Fruit fly (Drosophila melanogaster) whole organism, embryonic: ENCODE data around the gene mask.

Experiments used
- CG11093 ChIP-seq: fragments of 200-800 bp; sonication (Bioruptor generic); IDR thresholded peaks from 3 replicates; pipeline ENCODE4 v1.3.6; 2022; ENCODE audit warnings: missing biosample characterization, missing genetic modification characterization
- CG11504 ChIP-seq: fragments of 200-800 bp; sonication (Bioruptor generic); optimal IDR thresholded peaks from 3 replicates; lab custom pipeline; 2019; ENCODE audit warnings: missing biosample characterization, mild to moderate bottlenecking, missing genetic modification characterization, moderate library complexity
- CG12942 ChIP-seq: fragments of 200-800 bp; sonication (Bioruptor generic); optimal IDR thresholded peaks from 3 replicates; lab custom pipeline; 2016; ENCODE audit warnings: missing biosample characterization, missing genetic modification characterization
- CG13296 ChIP-seq: fragments of 200-800 bp; sonication (Bioruptor generic); optimal IDR thresholded peaks from 3 replicates; lab custom pipeline; 2018; ENCODE audit warnings: missing biosample characterization, mild to moderate bottlenecking, missing genetic modification characterization
- CG13424 ChIP-seq: fragments of 200-800 bp; sonication (Bioruptor generic); optimal IDR thresholded peaks from 2 replicates; lab custom pipeline; 2019; ENCODE audit warnings: missing biosample characterization, mild to moderate bottlenecking, missing genetic modification characterization, moderate library complexity
- CG14441 ChIP-seq: fragments of 200-800 bp; sonication (Bioruptor generic); IDR thresholded peaks from 2 replicates; pipeline ENCODE4 v1.3.6; 2022; ENCODE audit warnings: missing biosample characterization, missing genetic modification characterization
- CG17359 ChIP-seq: fragments of 200-800 bp; sonication (Bioruptor generic); optimal IDR thresholded peaks from 3 replicates; lab custom pipeline; 2018; ENCODE audit warnings: missing biosample characterization, mild to moderate bottlenecking, missing genetic modification characterization, moderate library complexity
- CG18476 ChIP-seq: fragments of 200-800 bp; sonication (Bioruptor generic); optimal IDR thresholded peaks from 2 replicates; lab custom pipeline; 2016; ENCODE audit warnings: missing biosample characterization, mild to moderate bottlenecking, missing genetic modification characterization
- CG2202 ChIP-seq: fragments of 200-800 bp; sonication (Bioruptor generic); optimal IDR thresholded peaks from 2 replicates; lab custom pipeline; 2018; ENCODE audit warnings: missing biosample characterization, mild to moderate bottlenecking, missing genetic modification characterization
- CG2889 ChIP-seq: fragments of 200-800 bp; sonication (Bioruptor generic); IDR thresholded peaks from 3 replicates; pipeline ENCODE4 v1.3.6; 2022; ENCODE audit warnings: missing biosample characterization, missing genetic modification characterization
- CG3281 ChIP-seq: fragments of 200-800 bp; sonication (Bioruptor generic); optimal IDR thresholded peaks from 3 replicates; lab custom pipeline; 2017; ENCODE audit warnings: missing biosample characterization, mild to moderate bottlenecking, missing genetic modification characterization
- CG33213 ChIP-seq: fragments of 200-800 bp; sonication (Bioruptor generic); optimal IDR thresholded peaks from 3 replicates; lab custom pipeline; 2016; ENCODE audit warnings: missing biosample characterization, missing genetic modification characterization
- CG34224 ChIP-seq: fragments of 200-800 bp; sonication (Bioruptor generic); IDR thresholded peaks from 3 replicates; pipeline ENCODE4 v1.3.6; 2022; ENCODE audit warnings: missing biosample characterization, missing genetic modification characterization; ENCODE audit not compliant: partially characterized antibody
- CG34422 ChIP-seq: fragments of 200-800 bp; sonication (Bioruptor generic); IDR thresholded peaks from 3 replicates; pipeline ENCODE4 v1.3.6; 2022; ENCODE audit warnings: missing biosample characterization, missing genetic modification characterization
- CG5953 ChIP-seq: fragments of 200-800 bp; sonication (Bioruptor generic); IDR thresholded peaks from 2 replicates; pipeline ENCODE4 v1.3.6; 2022; ENCODE audit warnings: missing biosample characterization, missing genetic modification characterization
- CG6175 ChIP-seq: fragments of 200-800 bp; sonication (Bioruptor generic); IDR thresholded peaks from 3 replicates; pipeline ENCODE4 v1.3.6; 2022; ENCODE audit warnings: missing biosample characterization, missing genetic modification characterization
- CG7556 ChIP-seq: fragments of 200-800 bp; sonication (Bioruptor generic); optimal IDR thresholded peaks from 2 replicates; lab custom pipeline; 2017; ENCODE audit warnings: missing biosample characterization, mild to moderate bottlenecking, missing genetic modification characterization
- CG9215 ChIP-seq: fragments of 200-800 bp; sonication (Bioruptor generic); IDR thresholded peaks from 2 replicates; pipeline ENCODE4 v1.3.6; 2022; ENCODE audit warnings: missing biosample characterization, missing genetic modification characterization
- Chrac-16 ChIP-seq: fragments of 200-800 bp; sonication (Bioruptor generic); optimal IDR thresholded peaks from 3 replicates; lab custom pipeline; 2016; ENCODE audit warnings: missing biosample characterization, missing genetic modification characterization
- D ChIP-seq, 2 experiments: fragments of 200-800 bp in 1 of 2; fragments of >200 bp in 1 of 2; sonication (Bioruptor generic) in 1 of 2; optimal IDR thresholded peaks; 2 replicates in 1 of 2; 3 replicates in 1 of 2; lab custom pipeline; 2017; ENCODE audit warnings: mild to moderate bottlenecking in 1 of 2, missing biosample characterization in 1 of 2, missing genetic modification characterization in 1 of 2, missing genetic modification reagents in 1 of 2
- Eip74EF ChIP-seq, 2 experiments: fragments of 200-800 bp in 1 of 2; fragments of >200 bp in 1 of 2; sonication (Bioruptor generic) in 1 of 2; optimal IDR thresholded peaks; 2 replicates each; lab custom pipeline; 2017 to 2019; ENCODE audit warnings: missing biosample characterization in 2 of 2, missing genetic modification characterization in 2 of 2, mild to moderate bottlenecking in 1 of 2, moderate library complexity in 1 of 2
- Ets97D ChIP-seq: fragments of 200-800 bp; sonication (Bioruptor generic); optimal IDR thresholded peaks from 3 replicates; lab custom pipeline; 2016; ENCODE audit warnings: missing biosample characterization, missing genetic modification characterization
- HmgZ ChIP-seq: fragments of 200-800 bp; sonication (Bioruptor generic); optimal IDR thresholded peaks from 2 replicates; lab custom pipeline; 2018; ENCODE audit warnings: missing biosample characterization, mild to moderate bottlenecking, missing genetic modification characterization
- Hr39 ChIP-seq: fragments of >200 bp; optimal IDR thresholded peaks from 2 replicates; lab custom pipeline; 2017
- Hsf ChIP-seq: fragments of 200-800 bp; sonication (Bioruptor generic); optimal IDR thresholded peaks from 3 replicates; lab custom pipeline; 2016; ENCODE audit warnings: missing biosample characterization, missing genetic modification characterization
- Jarid2 ChIP-seq: fragments of 200-800 bp; sonication (Bioruptor generic); optimal IDR thresholded peaks from 3 replicates; lab custom pipeline; 2017; ENCODE audit warnings: mild to moderate bottlenecking, missing biosample characterization, missing genetic modification reagents, missing genetic modification characterization
- NC2β ChIP-seq: fragments of 200-800 bp; sonication (Bioruptor generic); optimal IDR thresholded peaks from 2 replicates; lab custom pipeline; 2016; ENCODE audit warnings: missing biosample characterization, missing genetic modification characterization
- NK7.1 ChIP-seq: fragments of 200-800 bp; sonication (Bioruptor generic); optimal IDR thresholded peaks from 3 replicates; lab custom pipeline; 2016; ENCODE audit warnings: missing biosample characterization, missing genetic modification characterization
- Nf-YC ChIP-seq: fragments of 200-800 bp; optimal IDR thresholded peaks from 3 replicates; lab custom pipeline; 2019; ENCODE audit warnings: missing biosample characterization, mild to moderate bottlenecking, missing genetic modification characterization, moderate library complexity
- Optix ChIP-seq: fragments of 200-800 bp; sonication (Bioruptor generic); IDR thresholded peaks from 3 replicates; pipeline ENCODE4 v1.3.6; 2022; ENCODE audit warnings: missing biosample characterization, missing genetic modification characterization
- Rx ChIP-seq: fragments of 200-800 bp; sonication (Bioruptor generic); IDR thresholded peaks from 2 replicates; pipeline ENCODE4 v1.3.6; 2022; ENCODE audit warnings: missing biosample characterization, missing genetic modification characterization
- Ssrp ChIP-seq: fragments of 200-800 bp; sonication (Bioruptor generic); optimal IDR thresholded peaks from 2 replicates; lab custom pipeline; 2018; ENCODE audit warnings: missing biosample characterization, mild to moderate bottlenecking, missing genetic modification characterization, moderate library complexity
- TFAM ChIP-seq: fragments of 200-800 bp; sonication (Bioruptor generic); optimal IDR thresholded peaks from 2 replicates; lab custom pipeline; 2017; ENCODE audit warnings: missing biosample characterization, missing genetic modification characterization, inconsistent platforms
- ase ChIP-seq: fragments of 200-800 bp; sonication (Bioruptor generic); IDR thresholded peaks from 3 replicates; pipeline ENCODE4 v1.3.6; 2022; ENCODE audit warnings: missing biosample characterization, missing genetic modification characterization
- bab2 ChIP-seq: fragments of 200-800 bp; sonication (Bioruptor generic); optimal IDR thresholded peaks from 2 replicates; lab custom pipeline; 2016; ENCODE audit warnings: missing biosample characterization, missing genetic modification characterization
- croc ChIP-seq: fragments of 200-800 bp; sonication (Bioruptor generic); conservative IDR thresholded peaks from 3 replicates; pipeline ENCODE4 v1.3.6; 2022; ENCODE audit warnings: missing biosample characterization, missing genetic modification characterization
- da ChIP-seq: fragments of 200-800 bp; sonication (Bioruptor generic); optimal IDR thresholded peaks from 2 replicates; lab custom pipeline; 2016; ENCODE audit warnings: missing biosample characterization, missing genetic modification characterization
- ems ChIP-seq: fragments of 200-800 bp; sonication (Bioruptor generic); optimal IDR thresholded peaks from 3 replicates; lab custom pipeline; 2016; ENCODE audit warnings: missing biosample characterization, missing genetic modification characterization
- eve ChIP-seq, 2 experiments: fragments of >200 bp; optimal IDR thresholded peaks; 2 replicates each; lab custom pipeline; 2017; ENCODE audit warnings: missing biosample characterization in 2 of 2, missing genetic modification characterization in 2 of 2
- fd64A ChIP-seq: fragments of 200-800 bp; sonication (Bioruptor generic); optimal IDR thresholded peaks from 3 replicates; lab custom pipeline; 2018; ENCODE audit warnings: missing biosample characterization, mild to moderate bottlenecking, missing genetic modification characterization
- gem ChIP-seq: fragments of 200-800 bp; sonication (Bioruptor generic); optimal IDR thresholded peaks from 2 replicates; lab custom pipeline; 2019; ENCODE audit warnings: missing biosample characterization, mild to moderate bottlenecking, missing genetic modification characterization, moderate library complexity
- h ChIP-seq: fragments of >200 bp; optimal IDR thresholded peaks from 2 replicates; lab custom pipeline; 2017
- jing ChIP-seq: fragments of 200-800 bp; sonication (Bioruptor generic); optimal IDR thresholded peaks from 2 replicates; lab custom pipeline; 2018; ENCODE audit warnings: missing biosample characterization, mild to moderate bottlenecking, missing genetic modification characterization
- lov ChIP-seq, 2 experiments: fragments of 200-800 bp in 1 of 2; fragments of >200 bp in 1 of 2; sonication (Bioruptor generic) in 1 of 2; IDR thresholded peaks in 1 of 2; optimal IDR thresholded peaks in 1 of 2; 2 replicates in 1 of 2; 3 replicates in 1 of 2; pipeline versions ENCODE4 v1.3.6 to Lab custom; 2017 to 2022; ENCODE audit warnings: missing biosample characterization in 1 of 2, missing genetic modification characterization in 1 of 2
- ssp ChIP-seq: fragments of 200-800 bp; sonication (Bioruptor generic); IDR thresholded peaks from 2 replicates; pipeline ENCODE4 v1.3.6; 2022; ENCODE audit warnings: missing biosample characterization, missing genetic modification characterization
- trem ChIP-seq: fragments of 200-800 bp; optimal IDR thresholded peaks from 3 replicates; lab custom pipeline; 2019; ENCODE audit warnings: missing biosample characterization, mild to moderate bottlenecking, missing genetic modification characterization, moderate library complexity
- ttk ChIP-seq: fragments of 200-800 bp; sonication (Bioruptor generic); IDR thresholded peaks from 2 replicates; pipeline ENCODE4 v2.1.2; 2022; ENCODE audit warnings: missing biosample characterization, missing genetic modification characterization
- zen ChIP-seq: fragments of 200-800 bp; sonication (Bioruptor generic); optimal IDR thresholded peaks from 3 replicates; lab custom pipeline; 2018; ENCODE audit warnings: missing biosample characterization, mild to moderate bottlenecking, missing genetic modification characterization, moderate library complexity

The mask gene

DNA sequence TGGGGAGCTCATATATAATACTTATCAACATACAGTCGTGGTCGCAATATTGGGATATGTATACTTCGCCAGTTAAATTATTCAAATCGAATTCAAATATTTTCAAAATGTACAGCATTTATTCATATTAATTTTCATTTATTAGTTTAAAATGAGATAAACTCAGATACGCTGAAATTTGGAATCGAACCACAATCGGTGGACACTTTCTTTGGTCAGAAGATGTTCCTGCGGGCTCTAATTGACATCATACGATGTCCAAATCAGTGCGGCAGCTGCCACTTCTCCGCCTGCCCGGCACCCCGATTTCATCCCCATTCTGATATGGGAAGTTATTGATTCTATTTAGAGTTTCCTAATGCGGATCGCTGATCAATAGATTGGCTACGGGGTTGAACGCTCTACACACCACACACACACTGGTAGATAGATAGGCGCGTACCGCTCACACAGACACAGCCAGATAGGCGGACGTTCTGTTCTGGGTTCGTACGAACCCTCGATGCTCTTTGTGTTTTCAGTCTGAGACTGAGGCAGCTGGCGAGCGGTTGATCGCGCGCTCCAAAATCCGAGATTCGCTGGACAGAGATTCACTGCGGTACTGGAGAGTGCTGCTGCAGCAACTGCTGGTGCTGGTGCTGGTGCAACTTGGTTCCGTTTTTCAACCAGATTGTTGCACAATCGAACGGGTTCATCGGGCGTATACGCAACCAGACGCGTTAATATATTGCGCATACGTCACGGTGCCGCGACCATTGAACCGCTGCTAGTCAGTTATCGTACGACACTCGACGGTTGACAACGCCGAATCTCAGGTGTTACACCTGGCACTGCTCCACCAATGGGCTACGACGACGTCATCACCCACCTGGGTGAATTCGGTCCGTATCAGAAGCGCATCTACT lies 46.0 kb downstream of the mask start, which contains the start of gene Orct (continued):
- TF ChIP-seq NC2β (peak; percentile 24), CG11504 (tag; lab: Kevin White, UChicago) (peak; percentile 85), trem (tag; lab: Kevin White, UChicago) (peak; percentile 15), ase (GFP tag; lab: Robert Waterston, UW) (0 out of 3 replicates have a peak, but pooled peaks have one; percentile 48), CG6175 (GFP tag; lab: Robert Waterston, UW) (0 out of 3 replicates have a peak, but pooled peaks have one; percentile 65), CG17359 (tag; lab: Kevin White, UChicago) (peak; percentile 66), Hr39 (lab: Kevin White, UChicago) (no peak), CG33213 (GFP tag; lab: Kevin White, UChicago) (no peak), Chrac-16 (GFP tag; lab: Kevin White, UChicago) (peak; percentile 44), ttk (GFP tag; lab: Robert Waterston, UW) (no peak; the same call in 1 of the 2 replicates), CG13424 (peak; percentile 79), ems (peak; percentile 37), ssp (GFP tag; lab: Robert Waterston, UW) (peak; percentile 33; the same call in 1 of the 2 replicates), Eip74EF (GFP tag; optimal IDR thresholded peaks at IDR 0.05; lab: Kevin White, UChicago) (peak in 1 of 2 experiments; percentile 71), gem (tag; lab: Kevin White, UChicago) (peak; percentile 87), Hsf (GFP tag; lab: Kevin White, UChicago) (peak; percentile 63), CG34422 (no peak), CG2202 (tag; lab: Kevin White, UChicago) (no peak), CG2889 (0 out of 3 replicates have a peak, but pooled peaks have one; percentile 61), Ssrp (tag; lab: Kevin White, UChicago) (peak; percentile 55), zen (tag; lab: Kevin White, UChicago) (peak; percentile 3), eve (GFP tag; optimal IDR thresholded peaks at IDR 0.05; lab: Kevin White, UChicago) (no peak), CG7556 (GFP tag; lab: Kevin White, UChicago) (peak; percentile 88), fd64A (GFP tag; lab: Kevin White, UChicago) (no peak), Rx (GFP tag; lab: Robert Waterston, UW) (0 out of 2 replicates have a peak, but pooled peaks have one; percentile 26), Optix (GFP tag; lab: Robert Waterston, UW) (no peak), Jarid2 (GFP tag; lab: Kevin White, UChicago) (peak; percentile 73), TFAM (GFP tag; lab: Kevin White, UChicago) (no peak), h (lab: Kevin White, UChicago) (no peak), CG13296 (GFP tag; lab: Kevin White, UChicago) (peak; percentile 71), CG11093 (GFP tag; lab: Robert Waterston, UW) (no peak), da (peak; percentile 38), CG9215 (GFP tag; lab: Robert Waterston, UW) (peak; percentile 76), CG18476 (GFP tag; lab: Kevin White, UChicago) (peak; percentile 51), CG3281 (GFP tag; lab: Kevin White, UChicago) (peak; percentile 90), croc (no peak), Nf-YC (peak; percentile 53), lov (optimal IDR thresholded peaks at IDR 0.05; lab: Kevin White, UChicago) (no peak), lov (GFP tag; IDR thresholded peaks at IDR 0.05; lab: Robert Waterston, UW) (0 out of 3 replicates have a peak, but pooled peaks have one; percentile 7), Ets97D (GFP tag; lab: Kevin White, UChicago) (peak; percentile 16), HmgZ (tag; lab: Kevin White, UChicago) (peak; percentile 80), CG34224 (GFP tag; lab: Robert Waterston, UW) (no peak), bab2 (GFP tag; lab: Kevin White, UChicago) (peak; percentile 70), jing (no peak), CG12942 (peak; percentile 55), NK7.1 (GFP tag; lab: Kevin White, UChicago) (peak; percentile 29), CG5953 (GFP tag; lab: Robert Waterston, UW) (no peak), D (optimal IDR thresholded peaks at IDR 0.05; lab: Kevin White, UChicago) (no peak), D (GFP tag; optimal IDR thresholded peaks at IDR 0.05; lab: Kevin White, UChicago) (peak; percentile 33), CG14441 (GFP tag; lab: Robert Waterston, UW) (peak; percentile 58)
